Worm (Caenorhabditis elegans): ENCODE data around the gene K02F6.4.

DNA sequence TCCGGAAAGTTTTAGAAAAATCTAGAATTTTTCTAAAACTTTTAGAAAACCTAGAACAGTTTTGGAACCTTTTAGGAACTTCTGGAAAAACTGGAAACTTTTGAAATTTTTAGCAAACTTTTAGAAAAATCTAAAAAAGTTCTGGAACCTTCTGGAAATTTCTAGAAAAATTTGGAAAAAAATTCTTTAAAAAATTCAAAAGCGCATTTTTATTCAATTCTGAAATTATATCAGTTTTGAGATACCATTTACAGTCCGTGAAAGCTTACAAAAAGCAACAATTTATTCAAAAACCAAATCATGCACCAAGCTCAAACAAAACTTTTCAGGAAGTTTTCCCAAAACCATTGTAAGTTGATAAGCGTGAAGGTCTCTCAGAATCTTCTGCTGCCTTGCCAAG, at the start of gene K02F6.4:
- TF ChIP-seq ceh-16 (tag; optimal IDR thresholded peaks at IDR 0.05) (no peak), jun-1 (tag; optimal IDR thresholded peaks at IDR 0.05) (no peak), ama-1 (optimal IDR thresholded peaks at IDR 0.05) (no peak), lsy-12 (tag; optimal IDR thresholded peaks at IDR 0.05) (no peak), nhr-77 (tag; optimal IDR thresholded peaks at IDR 0.05) (no peak), unc-62 (GFP tag; optimal IDR thresholded peaks at IDR 0.05) (no peak), lin-39 (tag; optimal IDR thresholded peaks at IDR 0.05) (no peak), ZK546.5 (tag; optimal IDR thresholded peaks at IDR 0.05) (no peak)
